Worm (Caenorhabditis elegans) whole organism, L1 larva: ENCODE data around the gene zig-11.

Source experiments
- C04F5.9 ChIP-seq: sonication (generic microtip); optimal IDR thresholded peaks from 2 replicates; lab custom pipeline; 2016; ENCODE audit warnings: missing genetic modification characterization, missing compliant biosample characterization
- F16B12.6 ChIP-seq: fragments of 150-350 bp; optimal IDR thresholded peaks from 2 replicates; lab custom pipeline; 2014; ENCODE audit warnings: missing biosample characterization, missing genetic modification characterization
- aha-1 ChIP-seq: fragments of 150-350 bp; optimal IDR thresholded peaks from 2 replicates; lab custom pipeline; 2014; ENCODE audit warnings: missing biosample characterization, missing genetic modification characterization
- alr-1 ChIP-seq: fragments of 200-800 bp; sonication (Bioruptor generic); optimal IDR thresholded peaks from 2 replicates; lab custom pipeline; 2018; ENCODE audit warnings: borderline replicate concordance, mild to moderate bottlenecking, missing genetic modification characterization, missing compliant biosample characterization
- aly-2 ChIP-seq: fragments of 150-350 bp; optimal IDR thresholded peaks from 2 replicates; lab custom pipeline; 2014; ENCODE audit warnings: missing biosample characterization, missing genetic modification characterization
- blmp-1 ChIP-seq: fragments of 150-350 bp; optimal IDR thresholded peaks from 2 replicates; lab custom pipeline; 2014; ENCODE audit warnings: missing biosample characterization, missing genetic modification characterization
- ceh-63 ChIP-seq: fragments of 200-800 bp; sonication (Bioruptor generic); optimal IDR thresholded peaks from 2 replicates; lab custom pipeline; 2018; ENCODE audit warnings: mild to moderate bottlenecking, missing genetic modification characterization, missing compliant biosample characterization
- ceh-8 ChIP-seq: fragments of 200-800 bp; sonication (Bioruptor generic); optimal IDR thresholded peaks from 2 replicates; lab custom pipeline; 2018; ENCODE audit warnings: mild to moderate bottlenecking, missing genetic modification characterization, moderate library complexity, missing compliant biosample characterization
- ceh-90 ChIP-seq: sonication (generic microtip); optimal IDR thresholded peaks from 2 replicates; lab custom pipeline; 2016; ENCODE audit warnings: missing genetic modification characterization, missing compliant biosample characterization
- ces-1 ChIP-seq: fragments of 150-350 bp; optimal IDR thresholded peaks from 2 replicates; lab custom pipeline; 2014; ENCODE audit warnings: missing biosample characterization, missing genetic modification reagents, missing genetic modification characterization
- dpl-1 ChIP-seq, 3 experiments: fragments of 150-350 bp in 2 of 3; sonication (generic microtip) in 1 of 3; optimal IDR thresholded peaks; 2 replicates each; lab custom pipeline; 2014 to 2017; ENCODE audit warnings: missing biosample characterization in 3 of 3, missing genetic modification characterization in 3 of 3, missing genetic modification reagents in 3 of 3
- egl-13 ChIP-seq: sonication (generic microtip); optimal IDR thresholded peaks from 2 replicates; lab custom pipeline; 2016; ENCODE audit warnings: missing genotype, missing genetic modification reagents, missing genetic modification characterization, missing compliant biosample characterization
- egl-27 ChIP-seq, 2 experiments: fragments of 150-350 bp in 1 of 2; sonication (generic microtip); optimal IDR thresholded peaks; 3 replicates each; lab custom pipeline; 2017 to 2018; ENCODE audit warnings: missing biosample characterization in 2 of 2, missing genetic modification characterization in 2 of 2, missing genetic modification reagents in 2 of 2
- elt-3 ChIP-seq, 6 experiments: fragments of 150-350 bp in 1 of 6; sonication (generic microtip); optimal IDR thresholded peaks; 2 replicates each; lab custom pipeline; 2017 to 2018; ENCODE audit warnings: missing biosample characterization in 6 of 6, missing genetic modification characterization in 6 of 6, inconsistent platforms in 1 of 6
- fkh-10 ChIP-seq: sonication (generic microtip); optimal IDR thresholded peaks from 2 replicates; lab custom pipeline; 2017; ENCODE audit warnings: missing biosample characterization, missing genetic modification reagents, missing genetic modification characterization
- fos-1 ChIP-seq: fragments of 150-350 bp; optimal IDR thresholded peaks from 2 replicates; lab custom pipeline; 2014; ENCODE audit warnings: missing biosample characterization, missing genetic modification characterization
- grh-1 ChIP-seq: fragments of 200-800 bp; sonication (Bioruptor generic); IDR thresholded peaks from 2 replicates; pipeline ENCODE4 v1.3.6; 2022; ENCODE audit warnings: missing genetic modification reagents, missing genetic modification characterization, missing compliant biosample characterization
- hlh-17 ChIP-seq: fragments of 200-800 bp; sonication (Bioruptor generic); optimal IDR thresholded peaks from 2 replicates; lab custom pipeline; 2018; ENCODE audit warnings: missing genetic modification characterization, mild to moderate bottlenecking, missing compliant biosample characterization, moderate library complexity, borderline replicate concordance
- hlh-4 ChIP-seq: sonication (generic microtip); optimal IDR thresholded peaks from 2 replicates; lab custom pipeline; 2016; ENCODE audit warnings: mild to moderate bottlenecking, missing genetic modification characterization, missing compliant biosample characterization
- irx-1 ChIP-seq: sonication (generic microtip); optimal IDR thresholded peaks from 2 replicates; lab custom pipeline; 2016; ENCODE audit warnings: missing genetic modification characterization, missing compliant biosample characterization
- lin-13 ChIP-seq: fragments of 150-350 bp; optimal IDR thresholded peaks from 2 replicates; lab custom pipeline; 2014; ENCODE audit warnings: missing biosample characterization, missing genetic modification reagents, missing genetic modification characterization
- lin-14 ChIP-seq: fragments of 200-800 bp; sonication (Bioruptor generic); optimal IDR thresholded peaks from 2 replicates; lab custom pipeline; 2018; ENCODE audit warnings: mild to moderate bottlenecking, missing genetic modification characterization, moderate library complexity, missing compliant biosample characterization
- lin-15B ChIP-seq: fragments of 150-350 bp; sonication (generic microtip); optimal IDR thresholded peaks from 3 replicates; lab custom pipeline; 2014; ENCODE audit warnings: missing biosample characterization, missing genetic modification characterization
- lin-39 ChIP-seq: fragments of 150-350 bp; optimal IDR thresholded peaks from 2 replicates; lab custom pipeline; 2014; ENCODE audit warnings: missing biosample characterization, missing genetic modification reagents, missing genetic modification characterization
- lir-3 ChIP-seq: sonication (generic microtip); optimal IDR thresholded peaks from 2 replicates; lab custom pipeline; 2016; ENCODE audit warnings: mild to moderate bottlenecking, missing genetic modification characterization, moderate library complexity, missing compliant biosample characterization; ENCODE audit not compliant: poor library complexity
- mab-9 ChIP-seq: fragments of 200-800 bp; sonication (Bioruptor generic); IDR thresholded peaks from 2 replicates; pipeline ENCODE4 v1.3.6; 2022; ENCODE audit warnings: missing genetic modification reagents, missing genetic modification characterization, missing compliant biosample characterization
- mep-1 ChIP-seq: fragments of 150-350 bp; optimal IDR thresholded peaks from 2 replicates; lab custom pipeline; 2014; ENCODE audit warnings: missing biosample characterization, missing genetic modification characterization
- nhr-11 ChIP-seq: fragments of 150-350 bp; optimal IDR thresholded peaks from 2 replicates; lab custom pipeline; 2014; ENCODE audit warnings: missing biosample characterization, missing genetic modification characterization
- nhr-12 ChIP-seq: sonication (generic microtip); optimal IDR thresholded peaks from 2 replicates; lab custom pipeline; 2017; ENCODE audit warnings: missing biosample characterization, missing genetic modification characterization
- nhr-19 ChIP-seq: fragments of 200-800 bp; sonication (Bioruptor generic); conservative IDR thresholded peaks from 2 replicates; pipeline ENCODE4 v1.3.6; 2022; ENCODE audit warnings: missing genetic modification characterization, missing compliant biosample characterization
- nhr-20 ChIP-seq: sonication (generic microtip); optimal IDR thresholded peaks from 2 replicates; lab custom pipeline; 2016; ENCODE audit warnings: mild to moderate bottlenecking, missing genetic modification characterization, missing compliant biosample characterization
- nhr-237 ChIP-seq: fragments of 150-350 bp; optimal IDR thresholded peaks from 2 replicates; lab custom pipeline; 2014; ENCODE audit warnings: missing biosample characterization, missing genetic modification characterization
- nhr-28 ChIP-seq: fragments of 150-350 bp; optimal IDR thresholded peaks from 2 replicates; lab custom pipeline; 2014; ENCODE audit warnings: missing biosample characterization, missing genetic modification characterization
- nhr-47 ChIP-seq: sonication (generic microtip); optimal IDR thresholded peaks from 2 replicates; lab custom pipeline; 2016; ENCODE audit warnings: mild to moderate bottlenecking, missing genetic modification characterization, moderate library complexity, missing compliant biosample characterization
- nhr-71 ChIP-seq: sonication (generic microtip); optimal IDR thresholded peaks from 2 replicates; lab custom pipeline; 2016; ENCODE audit warnings: mild to moderate bottlenecking, missing genetic modification characterization, moderate library complexity, missing compliant biosample characterization
- nhr-85 ChIP-seq: sonication (generic microtip); peaks from one replicate; lab custom pipeline; 2016; ENCODE audit warnings: missing genetic modification characterization, inconsistent platforms, missing compliant biosample characterization
- nhr-90 ChIP-seq: sonication (generic microtip); optimal IDR thresholded peaks from 2 replicates; lab custom pipeline; 2016; ENCODE audit warnings: mild to moderate bottlenecking, missing genetic modification characterization, missing compliant biosample characterization; ENCODE audit not compliant: poor library complexity
- pag-3 ChIP-seq: sonication (generic microtip); optimal IDR thresholded peaks from 2 replicates; lab custom pipeline; 2017; ENCODE audit warnings: missing genetic modification characterization, mild to moderate bottlenecking, missing compliant biosample characterization, antibody characterized with exemption, borderline replicate concordance; ENCODE audit not compliant: insufficient read depth
- pax-3 ChIP-seq: fragments of 200-800 bp; sonication (Bioruptor generic); optimal IDR thresholded peaks from 2 replicates; lab custom pipeline; 2018; ENCODE audit warnings: mild to moderate bottlenecking, missing genetic modification characterization, moderate library complexity, missing compliant biosample characterization
- pqm-1 ChIP-seq: sonication (generic microtip); optimal IDR thresholded peaks from 3 replicates; lab custom pipeline; 2017; ENCODE audit warnings: missing biosample characterization, missing genetic modification characterization
- rnt-1 ChIP-seq: sonication (generic microtip); optimal IDR thresholded peaks from 2 replicates; lab custom pipeline; 2016; ENCODE audit warnings: mild to moderate bottlenecking, missing genetic modification characterization, moderate library complexity, missing compliant biosample characterization
- sox-4 ChIP-seq: sonication (generic microtip); optimal IDR thresholded peaks from 2 replicates; lab custom pipeline; 2016; ENCODE audit warnings: missing genetic modification characterization, missing compliant biosample characterization
- sptf-1 ChIP-seq: fragments of 150-350 bp; optimal IDR thresholded peaks from 2 replicates; lab custom pipeline; 2014; ENCODE audit warnings: missing biosample characterization, missing genetic modification characterization
- sup-37 ChIP-seq: fragments of 200-800 bp; sonication (Bioruptor generic); optimal IDR thresholded peaks from 2 replicates; lab custom pipeline; 2018; ENCODE audit warnings: mild to moderate bottlenecking, missing genetic modification characterization, missing compliant biosample characterization
- tbx-2 ChIP-seq: sonication (generic microtip); optimal IDR thresholded peaks from 2 replicates; lab custom pipeline; 2016; ENCODE audit warnings: missing genetic modification characterization, missing compliant biosample characterization
- tlp-1 ChIP-seq: fragments of 150-350 bp; optimal IDR thresholded peaks from 2 replicates; lab custom pipeline; 2014; ENCODE audit warnings: missing biosample characterization, missing genetic modification characterization
- unc-30 ChIP-seq: sonication (generic microtip); optimal IDR thresholded peaks from 2 replicates; lab custom pipeline; 2017; ENCODE audit warnings: missing biosample characterization, missing genetic modification characterization
- unc-86 ChIP-seq: sonication (generic microtip); optimal IDR thresholded peaks from 2 replicates; lab custom pipeline; 2016; ENCODE audit warnings: missing genetic modification characterization, missing compliant biosample characterization
- unc-98 ChIP-seq: fragments of 200-800 bp; sonication (Bioruptor generic); IDR thresholded peaks from 2 replicates; pipeline ENCODE4 v1.3.6; 2022; ENCODE audit warnings: missing genetic modification characterization, missing compliant biosample characterization
- vab-15 ChIP-seq: sonication (generic microtip); optimal IDR thresholded peaks from 2 replicates; lab custom pipeline; 2017; ENCODE audit warnings: missing genotype, mild to moderate bottlenecking, missing genetic modification characterization, missing compliant biosample characterization
- zip-4 ChIP-seq: fragments of 200-800 bp; sonication (Bioruptor generic); optimal IDR thresholded peaks from 2 replicates; lab custom pipeline; 2018; ENCODE audit warnings: mild to moderate bottlenecking, missing genetic modification characterization, moderate library complexity, missing compliant biosample characterization
- ztf-4 ChIP-seq: fragments of 150-350 bp; optimal IDR thresholded peaks from 2 replicates; lab custom pipeline; 2014; ENCODE audit warnings: missing biosample characterization, missing genetic modification characterization

zig-11 gene

ce11 chrV:1871768-1872296 is 20.9 kb downstream of the zig-11 start, which contains the start of the genes T10B5.4 and cct-7 (continued):
- peak; percentile 83 for TF ChIP-seq fos-1
- TF ChIP-seq fkh-10 (GFP tag; lab: Kevin White, UChicago): peak; percentile 98
- no peak for TF ChIP-seq aha-1 (tag; lab: Kevin White, UChicago)
- TF ChIP-seq alr-1 (tag; lab: Kevin White, UChicago): no peak
- TF ChIP-seq nhr-47 (tag; lab: Kevin White, UChicago): peak; percentile 91
- TF ChIP-seq unc-86 (tag; lab: Kevin White, UChicago): peak; percentile 92
- no peak for TF ChIP-seq zip-4 (GFP tag; lab: Kevin White, UChicago)
- no peak for TF ChIP-seq ceh-63 (GFP tag; lab: Kevin White, UChicago)
- peak; percentile 84 for TF ChIP-seq tbx-2 (tag; lab: Kevin White, UChicago)
- TF ChIP-seq unc-30 (tag; lab: Kevin White, UChicago): no peak
- TF ChIP-seq aly-2 (tag; lab: Kevin White, UChicago): no peak
- peak; percentile 57 for TF ChIP-seq nhr-90 (tag; lab: Kevin White, UChicago)
- TF ChIP-seq ztf-4: peak; percentile 62
- TF ChIP-seq unc-98 (GFP tag; lab: Robert Waterston, UW): no peak; the same call in 1 of the 2 replicates
- TF ChIP-seq sup-37 (GFP tag; lab: Kevin White, UChicago): no peak
- TF ChIP-seq nhr-20 (tag; lab: Kevin White, UChicago): peak; percentile 84
- peak; percentile 91 for TF ChIP-seq mep-1 (tag; lab: Kevin White, UChicago)
- TF ChIP-seq lin-15B (tag; lab: Kevin White, UChicago): peak; percentile 93
- TF ChIP-seq ceh-90 (tag; lab: Kevin White, UChicago): peak; percentile 55
- TF ChIP-seq tlp-1: no peak
- TF ChIP-seq ces-1 (GFP tag; lab: Kevin White, UChicago): no peak
- TF ChIP-seq nhr-237 (tag; lab: Kevin White, UChicago): peak; percentile 73
- no peak for TF ChIP-seq nhr-28 (tag; lab: Kevin White, UChicago)
- peak; percentile 74 for TF ChIP-seq nhr-85
- TF ChIP-seq mab-9 (GFP tag; lab: Robert Waterston, UW): peak; percentile 46
- no peak for TF ChIP-seq grh-1 (GFP tag; lab: Robert Waterston, UW)
- no peak for TF ChIP-seq pqm-1
- TF ChIP-seq sptf-1 (tag; lab: Kevin White, UChicago): no peak
- TF ChIP-seq nhr-11 (tag; lab: Kevin White, UChicago): peak; percentile 57
- peak; percentile 35 for TF ChIP-seq blmp-1 (tag; lab: Kevin White, UChicago)
- TF ChIP-seq irx-1 (tag; lab: Kevin White, UChicago): peak; percentile 61
- TF ChIP-seq lin-13: peak; percentile 81
- TF ChIP-seq nhr-19: peak; percentile 55; the same call in 1 of the 2 replicates
- TF ChIP-seq hlh-4 (tag; lab: Kevin White, UChicago): no peak
- TF ChIP-seq egl-27 (tag; optimal IDR thresholded peaks at IDR 0.05; lab: Kevin White, UChicago): peak in 1 of 2 experiments; percentile 10
- no peak for TF ChIP-seq lir-3
- TF ChIP-seq ceh-8 (GFP tag; lab: Kevin White, UChicago): no peak
- peak; percentile 87 for TF ChIP-seq rnt-1 (tag; lab: Kevin White, UChicago)
- peak; percentile 42 for TF ChIP-seq vab-15 (tag; lab: Kevin White, UChicago)
- TF ChIP-seq lin-14 (GFP tag; lab: Kevin White, UChicago): peak; percentile 100
- no peak for TF ChIP-seq lin-39 (tag; lab: Kevin White, UChicago)
- peak; percentile 88 for TF ChIP-seq egl-13 (tag; lab: Kevin White, UChicago)
- TF ChIP-seq nhr-71 (tag; lab: Kevin White, UChicago): peak; percentile 92
- TF ChIP-seq elt-3 (tag; optimal IDR thresholded peaks at IDR 0.05; lab: Kevin White, UChicago): no peak
- TF ChIP-seq pag-3 (tag; lab: Kevin White, UChicago): no peak
- peak; percentile 56 for TF ChIP-seq F16B12.6 (tag; lab: Kevin White, UChicago)
- TF ChIP-seq C04F5.9 (tag; lab: Kevin White, UChicago): no peak
- TF ChIP-seq pax-3: peak; percentile 82
- TF ChIP-seq dpl-1 (GFP tag; optimal IDR thresholded peaks at IDR 0.05; lab: Kevin White, UChicago): peak; percentile 75 to 86 (median 75)
- no peak for TF ChIP-seq nhr-12 (tag; lab: Kevin White, UChicago)
- TF ChIP-seq sox-4 (tag; lab: Kevin White, UChicago): peak; percentile 63
- no peak for TF ChIP-seq hlh-17 (GFP tag; lab: Kevin White, UChicago)
